Fruit fly (Drosophila melanogaster) whole organism, embryonic: ENCODE data around the gene CG15547.

Experiments
- CG12071 ChIP-seq: fragments of 200-800 bp; sonication (Bioruptor generic); optimal IDR thresholded peaks from 3 replicates; lab custom pipeline; 2018; ENCODE audit warnings: missing biosample characterization, mild to moderate bottlenecking, missing genetic modification characterization
- CG6272 ChIP-seq: fragments of 200-800 bp; sonication (Bioruptor generic); IDR thresholded peaks from 2 replicates; pipeline ENCODE4 v1.3.6; 2022; ENCODE audit warnings: missing biosample characterization, missing genetic modification characterization
- CG7556 ChIP-seq: fragments of 200-800 bp; sonication (Bioruptor generic); optimal IDR thresholded peaks from 2 replicates; lab custom pipeline; 2017; ENCODE audit warnings: missing biosample characterization, mild to moderate bottlenecking, missing genetic modification characterization
- Dek ChIP-seq: fragments of 200-800 bp; sonication (Bioruptor generic); optimal IDR thresholded peaks from 3 replicates; lab custom pipeline; 2019; ENCODE audit warnings: missing biosample characterization, mild to moderate bottlenecking, missing genetic modification characterization, moderate library complexity
- fd102C ChIP-seq: fragments of 200-800 bp; sonication (Bioruptor generic); optimal IDR thresholded peaks from 2 replicates; lab custom pipeline; 2018; ENCODE audit warnings: missing biosample characterization, mild to moderate bottlenecking, missing genetic modification characterization, moderate library complexity
- lab ChIP-seq: fragments of 200-800 bp; sonication (Bioruptor generic); optimal IDR thresholded peaks from 3 replicates; lab custom pipeline; 2017; ENCODE audit warnings: missing biosample characterization, missing genetic modification characterization, mild to moderate bottlenecking, moderate library complexity, missing genetic modification reagents
- pan ChIP-seq, 4 experiments: fragments of >200 bp in 3 of 4; fragments of 200-800 bp in 1 of 4; sonication (Bioruptor generic) in 1 of 4; optimal IDR thresholded peaks in 3 of 4; IDR thresholded peaks in 1 of 4; 2 replicates each; pipeline versions ENCODE4 v1.3.6 to Lab custom; 2017 to 2022; ENCODE audit warnings: missing biosample characterization in 2 of 4, missing genetic modification characterization in 2 of 4, mixed read lengths in 1 of 4

dm6 chr3R:30880024-30880423, 3.3 kb downstream of the CG15547 start:
- TF ChIP-seq Dek (tag; lab: Kevin White, UChicago) (no peak), CG6272 (GFP tag; lab: Robert Waterston, UW) (no peak), pan (optimal IDR thresholded peaks at IDR 0.05; lab: Kevin White, UChicago) (no peak), pan (GFP tag; optimal IDR thresholded peaks at IDR 0.05 in 1 of 2, IDR thresholded peaks at IDR 0.05 in 1 of 2) (no peak), CG7556 (GFP tag; lab: Kevin White, UChicago) (no peak), CG12071 (no peak), lab (GFP tag; lab: Kevin White, UChicago) (no peak), fd102C (GFP tag; lab: Kevin White, UChicago) (no peak)
